Worm (Caenorhabditis elegans) whole organism, L1 larva: Measurements from ENCODE around the gene ugt-6.

Source experiments
- elt-2 ChIP-seq: sonication (generic microtip); optimal IDR thresholded peaks from 2 replicates; lab custom pipeline; 2016; ENCODE audit warnings: missing genetic modification characterization, mild to moderate bottlenecking, inconsistent platforms, missing compliant biosample characterization, missing genetic modification reagents
- fkh-4 ChIP-seq: sonication (generic microtip); optimal IDR thresholded peaks from 2 replicates; lab custom pipeline; 2016; ENCODE audit warnings: missing compliant biosample characterization, missing genetic modification characterization, borderline replicate concordance
- skn-1 ChIP-seq: fragments of 150-350 bp; optimal IDR thresholded peaks from 2 replicates; lab custom pipeline; 2014; ENCODE audit warnings: missing biosample characterization, missing genetic modification characterization

ce11 chrV:12814481-12814882, 16.5 kb upstream of the ugt-6 start:
- TF ChIP-seq fkh-4 (tag; lab: Kevin White, UChicago) (no peak), elt-2 (tag; lab: Kevin White, UChicago) (no peak), skn-1 (peak; percentile 44)
